Fruit fly (Drosophila melanogaster) S2 (cell line): ENCODE results near the gene CG17283.

Source experiments
- CG8478 ChIP-seq: fragments of >200 bp; optimal IDR thresholded peaks from 2 replicates; lab custom pipeline; 2018
- CTCF ChIP-seq, 2 experiments: fragments of >200 bp; optimal IDR thresholded peaks; 2 replicates each; lab custom pipeline; 2018

DNA sequence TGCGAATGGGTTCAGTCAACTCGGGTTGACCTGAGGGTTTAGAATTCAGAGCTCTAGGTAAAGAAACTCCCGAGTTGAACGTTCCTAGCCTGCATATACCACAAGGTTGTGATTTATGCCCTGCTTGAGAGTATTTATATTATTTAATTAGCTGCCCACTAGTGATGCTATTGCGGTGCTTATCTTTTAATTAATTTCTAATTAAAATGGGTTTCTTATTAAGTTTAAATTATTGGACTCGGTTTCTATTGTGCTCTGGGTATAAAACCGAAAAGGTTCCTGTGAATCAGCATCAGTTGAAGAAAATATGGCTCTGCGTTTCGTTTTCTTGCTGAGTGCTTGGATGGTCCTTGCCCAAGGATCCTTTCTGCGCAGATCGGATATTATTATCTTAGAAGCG, 7.8 kb downstream of the CG17283 start, which contains the start of gene CG5866:
- TF ChIP-seq CG8478 (lab: Kevin White, UChicago) (no peak), CTCF (optimal IDR thresholded peaks at IDR 0.05; lab: Kevin White, UChicago) (no peak)
